Fruit fly (Drosophila melanogaster) S2 (cell line): ENCODE measurements around the gene CG13000.

Experiments used
- CG8478 ChIP-seq: fragments of >200 bp; optimal IDR thresholded peaks from 2 replicates; lab custom pipeline; 2018
- CTCF ChIP-seq, 2 experiments: fragments of >200 bp; optimal IDR thresholded peaks; 2 replicates each; lab custom pipeline; 2018

CG13000 gene

dm6 chrX:16931994-16932819 lies 16.1 kb downstream of the CG13000 start:
- TF ChIP-seq CG8478 (lab: Kevin White, UChicago) (no peak), CTCF (optimal IDR thresholded peaks at IDR 0.05; lab: Kevin White, UChicago) (no peak)

- TF ChIP-seq CG8478 (lab: Kevin White, UChicago) (no peak), CTCF (optimal IDR thresholded peaks at IDR 0.05; lab: Kevin White, UChicago) (no peak)
Observed at dm6 chrX:16930465-16931286, 17.6 kb downstream of the CG13000 start.

dm6 chrX:16926726-16927125 lies 21.5 kb downstream of the CG13000 start:
- TF ChIP-seq CG8478 (lab: Kevin White, UChicago) (no peak), CTCF (optimal IDR thresholded peaks at IDR 0.05; lab: Kevin White, UChicago) (no peak)

dm6 chrX:16924069-16924721 lies 24.1 kb downstream of the CG13000 start:
- no peak for TF ChIP-seq CG8478 (lab: Kevin White, UChicago)
- TF ChIP-seq CTCF (optimal IDR thresholded peaks at IDR 0.05; lab: Kevin White, UChicago): no peak

- no peak for TF ChIP-seq CTCF (optimal IDR thresholded peaks at IDR 0.05; lab: Kevin White, UChicago)
- TF ChIP-seq CG8478 (lab: Kevin White, UChicago): no peak
Observed at dm6 chrX:16923503-16923902, 24.8 kb downstream of the CG13000 start.

dm6 chrX:16922626-16923025 lies 25.6 kb downstream of the CG13000 start:
- TF ChIP-seq CG8478 (lab: Kevin White, UChicago) (no peak), CTCF (optimal IDR thresholded peaks at IDR 0.05; lab: Kevin White, UChicago) (no peak)

dm6 chrX:16920682-16921286 lies 27.5 kb downstream of the CG13000 start:
- TF ChIP-seq CTCF (optimal IDR thresholded peaks at IDR 0.05; lab: Kevin White, UChicago) (no peak), CG8478 (lab: Kevin White, UChicago) (no peak)

dm6 chrX:16918767-16919336 lies 29.4 kb downstream of the CG13000 start:
- TF ChIP-seq CTCF (optimal IDR thresholded peaks at IDR 0.05; lab: Kevin White, UChicago) (no peak), CG8478 (lab: Kevin White, UChicago) (no peak)

dm6 chrX:16917462-16917861 lies 30.8 kb downstream of the CG13000 start:
- TF ChIP-seq CG8478 (lab: Kevin White, UChicago) (no peak), CTCF (optimal IDR thresholded peaks at IDR 0.05; lab: Kevin White, UChicago) (no peak)

dm6 chrX:16912965-16913755 lies 35.1 kb downstream of the CG13000 start, which contains the start of gene CG4928:
TSS of gene CG4928 (plus strand) at chrX:16913180.
- TF ChIP-seq CTCF (optimal IDR thresholded peaks at IDR 0.05; lab: Kevin White, UChicago): no peak
- no peak for TF ChIP-seq CG8478 (lab: Kevin White, UChicago)

- TF ChIP-seq CG8478 (lab: Kevin White, UChicago): no peak
- no peak for TF ChIP-seq CTCF (optimal IDR thresholded peaks at IDR 0.05; lab: Kevin White, UChicago)
Observed at dm6 chrX:16911962-16912361, 36.3 kb downstream of the CG13000 start.

- TF ChIP-seq CTCF (optimal IDR thresholded peaks at IDR 0.05; lab: Kevin White, UChicago) (no peak), CG8478 (lab: Kevin White, UChicago) (no peak)
Observed at dm6 chrX:16909886-16910285, 38.4 kb downstream of the CG13000 start.

dm6 chrX:16909297-16909696 lies 39.0 kb downstream of the CG13000 start:
- TF ChIP-seq CG8478 (lab: Kevin White, UChicago) (no peak), CTCF (optimal IDR thresholded peaks at IDR 0.05; lab: Kevin White, UChicago) (no peak)
